Worm (Caenorhabditis elegans) whole organism, L3 larva: ENCODE results near the gene math-1.

Experiments
- R02D3.7 ChIP-seq: fragments of 150-350 bp; optimal IDR thresholded peaks from 2 replicates; lab custom pipeline; 2014; ENCODE audit warnings: missing biosample characterization, missing genetic modification characterization
- ZK546.5 ChIP-seq: sonication (generic microtip); optimal IDR thresholded peaks from 2 replicates; lab custom pipeline; 2017; ENCODE audit warnings: missing biosample characterization, missing genetic modification characterization
- aly-2 ChIP-seq: fragments of 150-350 bp; optimal IDR thresholded peaks from 2 replicates; lab custom pipeline; 2014; ENCODE audit warnings: missing biosample characterization, missing genetic modification characterization
- fkh-10 ChIP-seq: sonication (generic microtip); optimal IDR thresholded peaks from 2 replicates; lab custom pipeline; 2017; ENCODE audit warnings: missing biosample characterization, missing genetic modification reagents, missing genetic modification characterization
- nfya-1 ChIP-seq: sonication (generic microtip); optimal IDR thresholded peaks from 2 replicates; lab custom pipeline; 2017; ENCODE audit warnings: missing genetic modification characterization, mild to moderate bottlenecking, missing compliant biosample characterization, antibody characterized with exemption, moderate library complexity; ENCODE audit not compliant: insufficient read depth
- nhr-77 ChIP-seq: fragments of 150-350 bp; optimal IDR thresholded peaks from 2 replicates; lab custom pipeline; 2014; ENCODE audit warnings: missing biosample characterization, missing genetic modification characterization
- pqm-1 ChIP-seq: fragments of 150-350 bp; optimal IDR thresholded peaks from 2 replicates; lab custom pipeline; 2017; ENCODE audit warnings: missing biosample characterization, missing genetic modification characterization, inconsistent platforms
- skn-1 ChIP-seq: fragments of 150-350 bp; optimal IDR thresholded peaks from 2 replicates; lab custom pipeline; 2014; ENCODE audit warnings: missing biosample characterization, missing genetic modification characterization

DNA sequence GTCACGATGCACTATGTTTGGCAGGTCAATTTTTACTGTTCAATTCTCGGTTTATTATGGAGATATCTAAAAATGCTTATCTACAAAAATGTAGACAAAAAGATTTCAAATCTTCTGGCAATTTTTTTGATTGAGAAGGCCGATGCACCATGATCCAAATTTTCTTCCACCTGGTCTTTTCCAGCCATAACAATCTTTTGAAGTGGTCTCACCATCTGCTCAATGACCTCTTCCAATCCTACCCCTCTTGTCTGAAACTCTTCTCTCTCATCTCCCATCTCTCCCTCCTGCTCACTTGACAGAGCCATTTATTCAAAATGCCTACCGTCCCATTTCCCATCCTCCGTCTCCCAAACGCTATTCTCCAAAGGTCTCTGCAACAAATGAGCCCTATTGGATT is 4.9 kb upstream of the math-1 start, which contains the start of gene fbxb-35:
- TF ChIP-seq ZK546.5 (tag; lab: Kevin White, UChicago) (no peak), skn-1 (tag; lab: Kevin White, UChicago) (no peak), fkh-10 (GFP tag; lab: Kevin White, UChicago) (no peak), R02D3.7 (tag; lab: Kevin White, UChicago) (no peak), nfya-1 (no peak), aly-2 (tag; lab: Kevin White, UChicago) (no peak), nhr-77 (tag; lab: Kevin White, UChicago) (no peak), pqm-1 (no peak)
